Fruit fly (Drosophila melanogaster): ENCODE results near the gene CG31050.

DNA sequence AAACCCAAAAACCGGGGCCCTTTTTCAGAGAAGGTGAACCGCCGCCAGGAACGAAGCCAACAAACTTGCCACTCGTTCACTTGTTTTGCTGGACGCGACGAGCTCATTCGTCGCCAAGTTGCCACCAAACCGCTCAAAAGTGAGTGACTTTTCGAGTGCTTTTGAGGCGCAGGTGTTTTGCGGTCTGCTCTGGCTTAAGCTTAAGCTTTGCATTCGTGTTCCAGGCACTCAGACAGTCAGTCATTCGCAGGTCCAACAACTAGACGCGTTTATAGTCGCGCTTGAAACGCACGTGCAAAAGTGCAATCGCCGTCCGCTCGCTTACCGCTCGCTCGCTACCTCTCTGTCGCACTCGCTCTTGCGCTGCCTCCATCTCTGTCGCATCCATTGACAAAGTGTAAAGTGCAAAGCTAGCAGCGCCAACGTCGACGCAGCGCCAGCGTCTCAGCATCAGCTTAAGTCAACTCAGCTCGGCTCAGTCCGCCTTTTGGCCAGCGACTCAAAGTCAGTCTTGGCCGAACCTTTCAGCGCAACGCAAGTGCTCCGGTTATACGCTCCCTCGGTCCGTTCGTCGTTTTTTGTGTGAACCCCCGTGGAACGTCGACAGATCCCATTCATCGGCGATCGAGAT lies 31.7 kb upstream of the CG31050 start:
- TF ChIP-seq fru (GFP tag; optimal IDR thresholded peaks at IDR 0.05) (peak; percentile 23), CG9705 (GFP tag; optimal IDR thresholded peaks at IDR 0.05) (no peak), usp (GFP tag; optimal IDR thresholded peaks at IDR 0.05) (no peak), woc (GFP tag; optimal IDR thresholded peaks at IDR 0.05) (no peak), OdsH (GFP tag; optimal IDR thresholded peaks at IDR 0.05) (no peak), Hr78 (GFP tag; optimal IDR thresholded peaks at IDR 0.05) (no peak), h (GFP tag; optimal IDR thresholded peaks at IDR 0.05) (no peak), psq (GFP tag; optimal IDR thresholded peaks at IDR 0.05) (no peak)
